Worm (Caenorhabditis elegans): Measurements from ENCODE around the gene delm-1.

Gene delm-1

ce11 chrIV:9121545-9121944 lies 13.7 kb downstream of the delm-1 start (continued):
- TF ChIP-seq lin-38 (GFP tag; IDR thresholded peaks at IDR 0.05) (no peak), nhr-42 (GFP tag; IDR thresholded peaks at IDR 0.05) (no peak), arid-1 (GFP tag; conservative IDR thresholded peaks at IDR 0.05) (no peak), ceh-62 (tag; optimal IDR thresholded peaks at IDR 0.05) (no peak), ctbp-1 (GFP tag; IDR thresholded peaks at IDR 0.05) (no peak), fos-1 (tag; optimal IDR thresholded peaks at IDR 0.05) (no peak), zfp-3 (GFP tag; conservative IDR thresholded peaks at IDR 0.05) (no peak), lin-39 (tag; optimal IDR thresholded peaks at IDR 0.05) (no peak), Y48G9A.11 (GFP tag; IDR thresholded peaks at IDR 0.05) (no peak), spr-1 (tag; optimal IDR thresholded peaks at IDR 0.05) (no peak), sdz-12 (GFP tag; optimal IDR thresholded peaks at IDR 0.05) (no peak), zfp-2 (tag; optimal IDR thresholded peaks at IDR 0.05) (no peak), saeg-2 (GFP tag; IDR thresholded peaks at IDR 0.05) (no peak), F49E8.2 (tag; optimal IDR thresholded peaks at IDR 0.05; ENCODE audit: borderline replicate concordance) (no peak), F44E2.7 (GFP tag; IDR thresholded peaks at IDR 0.05) (no peak), php-3 (GFP tag; IDR thresholded peaks at IDR 0.05) (no peak), mdt-29 (GFP tag; IDR thresholded peaks at IDR 0.05) (no peak), madf-9 (GFP tag; conservative IDR thresholded peaks at IDR 0.05) (no peak), nhr-48 (tag; optimal IDR thresholded peaks at IDR 0.05) (no peak), nhr-11 (tag; optimal IDR thresholded peaks at IDR 0.05) (no peak), dmd-8 (GFP tag; IDR thresholded peaks at IDR 0.05) (no peak), Y105C5A.15 (GFP tag; IDR thresholded peaks at IDR 0.05) (no peak), duxl-1 (tag; optimal IDR thresholded peaks at IDR 0.05; ENCODE audit: poor library complexity) (no peak), F26F4.8 (GFP tag; conservative IDR thresholded peaks at IDR 0.05) (no peak), zip-11 (GFP tag; IDR thresholded peaks at IDR 0.05) (no peak), dpl-1 (GFP tag; optimal IDR thresholded peaks at IDR 0.05) (no peak), lin-1 (GFP tag; IDR thresholded peaks at IDR 0.05) (no peak), ztf-7 (tag; optimal IDR thresholded peaks at IDR 0.05) (no peak), nhr-237 (tag; optimal IDR thresholded peaks at IDR 0.05) (no peak), ZK546.5 (tag; optimal IDR thresholded peaks at IDR 0.05) (no peak), nhr-76 (tag; optimal IDR thresholded peaks at IDR 0.05) (no peak), mdl-1 (tag; optimal IDR thresholded peaks at IDR 0.05) (peak; percentile 62 to 84), hif-1 (tag; optimal IDR thresholded peaks at IDR 0.05) (peak in 1 of 2 experiments; percentile 23), rbr-2 (tag; optimal IDR thresholded peaks at IDR 0.05) (no peak), egl-43 (GFP tag; IDR thresholded peaks at IDR 0.05) (no peak), dmd-6 (GFP tag; IDR thresholded peaks at IDR 0.05) (no peak), nhr-102 (tag; optimal IDR thresholded peaks at IDR 0.05) (no peak), ceh-20 (GFP tag; IDR thresholded peaks at IDR 0.05) (no peak), ZK337.2 (GFP tag; IDR thresholded peaks at IDR 0.05) (no peak), lin-29 (GFP tag; IDR thresholded peaks at IDR 0.05) (no peak), unc-130 (GFP tag; optimal IDR thresholded peaks at IDR 0.05) (no peak), ces-1 (GFP tag; optimal IDR thresholded peaks at IDR 0.05) (no peak), snpc-1.2 (GFP tag; IDR thresholded peaks at IDR 0.05) (no peak), mxl-2 (GFP tag; conservative IDR thresholded peaks at IDR 0.05) (no peak), nhr-6 (tag; optimal IDR thresholded peaks at IDR 0.05) (no peak), Y5F2A.4 (GFP tag; optimal IDR thresholded peaks at IDR 0.05) (no peak), unc-39 (tag; optimal IDR thresholded peaks at IDR 0.05) (no peak), mep-1 (tag; optimal IDR thresholded peaks at IDR 0.05) (peak; percentile 58)

All from whole organism, L4 larva.